Worm (Caenorhabditis elegans): ENCODE results near the gene fkh-4.
"Not testable (repeated sequence)": the region's sequence is repeated elsewhere in the genome, so short reads cannot be mapped to it uniquely, and the experiment has no call there.

fkh-4 gene

ce11 chrX:13463793-13464192 lies 35.1 kb upstream of the fkh-4 start, which contains the start of gene F02D10.2:
Gene F02D10.2, minus strand, starts transcription at chrX:13463893.
- TF ChIP-seq ceh-16 (tag; optimal IDR thresholded peaks at IDR 0.05), result no peak
- TF ChIP-seq unc-55 (GFP tag; optimal IDR thresholded peaks at IDR 0.05), result no peak
- no peak for TF ChIP-seq dmd-4 (tag; optimal IDR thresholded peaks at IDR 0.05)
- no peak for TF ChIP-seq sem-4 (tag; optimal IDR thresholded peaks at IDR 0.05)
- TF ChIP-seq gmeb-1 (tag; optimal IDR thresholded peaks at IDR 0.05), result no peak
- no peak for TF ChIP-seq fos-1 (tag; optimal IDR thresholded peaks at IDR 0.05)
- TF ChIP-seq sma-3 (GFP tag; optimal IDR thresholded peaks at IDR 0.05), result no peak
- TF ChIP-seq ceh-82 (tag; optimal IDR thresholded peaks at IDR 0.05), result no peak
- TF ChIP-seq ZK546.5 (tag; optimal IDR thresholded peaks at IDR 0.05), result no peak
- no peak for TF ChIP-seq lsy-2 (tag; optimal IDR thresholded peaks at IDR 0.05)
- no peak for TF ChIP-seq ama-1 (optimal IDR thresholded peaks at IDR 0.05)
- TF ChIP-seq nhr-25 (tag; optimal IDR thresholded peaks at IDR 0.05), result no peak
- no peak for TF ChIP-seq sma-9 (GFP tag; optimal IDR thresholded peaks at IDR 0.05)
- TF ChIP-seq sma-9 (tag; optimal IDR thresholded peaks at IDR 0.05), result no peak
- no peak for TF ChIP-seq alr-1 (tag; optimal IDR thresholded peaks at IDR 0.05)

ce11 chrX:13462519-13462918 lies 33.9 kb upstream of the fkh-4 start, which contains the start of gene F02D10.3:
Gene F02D10.3, minus strand, starts transcription at chrX:13462619.
- TF ChIP-seq gmeb-1 (tag; optimal IDR thresholded peaks at IDR 0.05) (no peak), mdl-1 (tag; optimal IDR thresholded peaks at IDR 0.05) (no peak), sma-9 (GFP tag; optimal IDR thresholded peaks at IDR 0.05) (no peak), sma-9 (tag; optimal IDR thresholded peaks at IDR 0.05) (no peak), ztf-4 (tag; optimal IDR thresholded peaks at IDR 0.05) (no peak), unc-62 (GFP tag; optimal IDR thresholded peaks at IDR 0.05) (no peak), nhr-129 (tag; optimal IDR thresholded peaks at IDR 0.05) (no peak), nhr-6 (tag; optimal IDR thresholded peaks at IDR 0.05) (no peak), crh-2 (tag; optimal IDR thresholded peaks at IDR 0.05) (no peak), sma-3 (GFP tag; optimal IDR thresholded peaks at IDR 0.05) (no peak), dmd-4 (tag; optimal IDR thresholded peaks at IDR 0.05) (no peak), egl-27 (tag; optimal IDR thresholded peaks at IDR 0.05) (no peak)

DNA sequence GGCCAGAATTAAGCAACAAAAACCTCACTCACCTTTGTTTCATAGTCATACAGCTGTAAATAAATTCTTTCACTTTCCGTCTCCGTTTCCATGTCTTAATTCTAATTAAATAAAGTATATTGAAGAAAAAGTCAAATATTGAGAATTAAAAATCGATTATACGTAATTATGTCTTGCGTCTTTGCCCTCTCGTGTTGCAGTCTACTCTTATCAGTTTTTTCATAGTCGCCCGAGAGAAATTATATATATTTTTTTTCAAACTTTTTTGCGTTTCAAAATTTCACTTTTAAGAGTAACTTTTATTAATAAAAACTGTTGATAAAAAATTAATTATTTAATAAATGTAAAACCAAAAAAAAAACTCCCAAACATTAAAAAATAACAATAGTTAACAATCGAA lies 27.8 kb upstream of the fkh-4 start, which contains the start of gene flr-1:
flr-1 (minus strand) TSS at position 101 of the 400 bp plus-strand sequence.
- TF ChIP-seq skn-1 (tag; optimal IDR thresholded peaks at IDR 0.05) (no peak), zag-1 (tag; optimal IDR thresholded peaks at IDR 0.05) (no peak), lin-11 (tag; optimal IDR thresholded peaks at IDR 0.05) (no peak)

DNA sequence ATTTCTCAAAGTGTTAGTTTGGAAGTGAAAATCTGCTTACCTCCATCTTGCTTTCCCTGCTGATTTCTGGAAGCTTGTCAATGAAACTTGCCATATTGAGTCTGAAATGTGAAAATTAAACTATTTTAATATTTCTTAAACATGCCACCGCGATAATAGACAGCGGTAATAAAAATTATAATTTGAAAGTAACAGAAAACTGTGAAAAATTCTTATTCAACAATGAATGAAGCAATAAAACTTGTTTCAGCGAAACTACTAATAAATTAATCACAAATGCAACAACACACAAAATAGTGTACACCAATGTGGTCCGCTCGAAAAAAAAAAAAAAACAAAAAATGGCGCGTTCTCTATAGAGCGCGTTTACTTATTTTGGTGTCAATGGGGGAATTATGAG lies 22.9 kb upstream of the fkh-4 start, which contains the start of gene F02D10.6:
F02D10.6 (minus strand) TSS at position 101 of the 400 bp plus-strand sequence.
- TF ChIP-seq snpc-4 (tag; optimal IDR thresholded peaks at IDR 0.05), result no peak
- no peak for TF ChIP-seq lin-39 (tag; optimal IDR thresholded peaks at IDR 0.05)
- no peak for TF ChIP-seq unc-39 (tag; optimal IDR thresholded peaks at IDR 0.05)
- no peak for TF ChIP-seq nhr-25 (tag; optimal IDR thresholded peaks at IDR 0.05)
- no peak for TF ChIP-seq ceh-16 (tag; optimal IDR thresholded peaks at IDR 0.05)
- no peak for TF ChIP-seq ztf-11 (tag; optimal IDR thresholded peaks at IDR 0.05)
- TF ChIP-seq sma-9 (GFP tag; optimal IDR thresholded peaks at IDR 0.05), result no peak
- TF ChIP-seq sma-9 (tag; optimal IDR thresholded peaks at IDR 0.05), result no peak
- no peak for TF ChIP-seq lin-11 (tag; optimal IDR thresholded peaks at IDR 0.05)
- TF ChIP-seq nhr-11 (tag; optimal IDR thresholded peaks at IDR 0.05), result no peak
- no peak for TF ChIP-seq elt-1 (tag; optimal IDR thresholded peaks at IDR 0.05)

DNA sequence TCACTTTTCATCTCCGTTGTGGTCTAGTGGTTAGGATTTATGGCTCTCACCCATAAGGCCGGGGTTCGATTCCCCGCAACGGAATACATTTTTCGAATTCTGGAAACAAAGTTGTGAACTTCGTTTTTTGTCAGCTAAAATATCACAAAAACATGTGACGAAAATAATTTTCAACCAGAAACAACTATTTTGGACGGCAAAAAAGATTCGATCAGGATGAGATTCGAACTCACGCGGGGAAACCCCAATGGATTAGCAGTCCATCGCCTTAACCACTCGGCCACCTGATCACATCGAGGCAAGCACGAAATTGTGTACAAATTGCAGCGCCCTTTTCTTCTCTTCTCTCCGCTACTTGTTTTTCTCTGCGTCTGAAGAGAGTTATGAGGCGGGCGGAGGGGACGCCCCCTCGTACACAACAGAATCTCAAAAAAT lies 20.0 kb upstream of the fkh-4 start:
- peak; percentile 42 for TF ChIP-seq fos-1 (tag; optimal IDR thresholded peaks at IDR 0.05)
- TF ChIP-seq Y55F3AM.14 (GFP tag; optimal IDR thresholded peaks at IDR 0.05), result peak; percentile 40
- peak; percentile 70 for TF ChIP-seq nhr-21 (tag; optimal IDR thresholded peaks at IDR 0.05)
- TF ChIP-seq lsy-2 (tag; optimal IDR thresholded peaks at IDR 0.05), result peak; percentile 20 to 52
- peak; percentile 47 for TF ChIP-seq lin-13 (GFP tag; optimal IDR thresholded peaks at IDR 0.05)
- TF ChIP-seq egl-27 (tag; optimal IDR thresholded peaks at IDR 0.05), result peak; percentile 20
- TF ChIP-seq zag-1 (tag; optimal IDR thresholded peaks at IDR 0.05), result peak; percentile 51
- peak; percentile 71 for TF ChIP-seq sma-3 (GFP tag; optimal IDR thresholded peaks at IDR 0.05)
- TF ChIP-seq nhr-6 (tag; optimal IDR thresholded peaks at IDR 0.05), result peak; percentile 3
- peak; percentile 79 for TF ChIP-seq nhr-129 (tag; optimal IDR thresholded peaks at IDR 0.05)
- peak; percentile 57 for TF ChIP-seq crh-2 (tag; optimal IDR thresholded peaks at IDR 0.05)
- peak in 1 of 2 experiments; percentile 54 for TF ChIP-seq mdl-1 (tag; optimal IDR thresholded peaks at IDR 0.05)
- peak; percentile 47 for TF ChIP-seq lin-11 (tag; optimal IDR thresholded peaks at IDR 0.05)
- TF ChIP-seq sma-9 (GFP tag; optimal IDR thresholded peaks at IDR 0.05), result peak; percentile 71
- TF ChIP-seq sma-9 (tag; optimal IDR thresholded peaks at IDR 0.05), result not testable (repeated sequence)
- peak; percentile 49 for TF ChIP-seq C34F6.9 (tag; optimal IDR thresholded peaks at IDR 0.05)
- peak; percentile 59 for TF ChIP-seq unc-55 (GFP tag; optimal IDR thresholded peaks at IDR 0.05)
- TF ChIP-seq F13H6.1 (tag; optimal IDR thresholded peaks at IDR 0.05), result peak; percentile 46

All from whole organism, L2 larva.